Worm (Caenorhabditis elegans): ENCODE data around the gene Y54G9A.7.

ce11 chrII:13717393-13718367 lies 7.9 kb downstream of the Y54G9A.7 start:
- no peak for TF ChIP-seq daf-16 (GFP tag; optimal IDR thresholded peaks at IDR 0.05)
- TF ChIP-seq daf-16 (tag; optimal IDR thresholded peaks at IDR 0.05) = no peak
- TF ChIP-seq cey-2 (tag; optimal IDR thresholded peaks at IDR 0.05; ENCODE audit: borderline replicate concordance, insufficient read depth) = no peak
